Worm (Caenorhabditis elegans): ENCODE data around the gene srab-18.

- TF ChIP-seq fos-1 (tag; optimal IDR thresholded peaks at IDR 0.05) = no peak
- TF ChIP-seq nhr-12 (tag; optimal IDR thresholded peaks at IDR 0.05) = no peak
- TF ChIP-seq F16B12.6 (tag; optimal IDR thresholded peaks at IDR 0.05) = no peak
Observed at ce11 chrV:9885918-9886488, 14.8 kb upstream of the srab-18 start, which contains the start of gene clp-9.
